Fruit fly (Drosophila melanogaster) whole organism, embryonic: ENCODE measurements around the gene CG4465.

Source experiments
- ATbp ChIP-seq: fragments of 200-800 bp; sonication (Bioruptor generic); optimal IDR thresholded peaks from 2 replicates; lab custom pipeline; 2017; ENCODE audit warnings: missing biosample characterization, mild to moderate bottlenecking, missing genetic modification characterization, missing genetic modification reagents
- CG10979 ChIP-seq: fragments of 200-800 bp; sonication (Bioruptor generic); optimal IDR thresholded peaks from 2 replicates; lab custom pipeline; 2018; ENCODE audit warnings: missing biosample characterization, mild to moderate bottlenecking, missing genetic modification characterization, moderate library complexity
- CG12769 ChIP-seq: fragments of 200-800 bp; sonication (Bioruptor generic); optimal IDR thresholded peaks from 2 replicates; lab custom pipeline; 2019; ENCODE audit warnings: missing biosample characterization, mild to moderate bottlenecking, missing genetic modification characterization, moderate library complexity
- CG12942 ChIP-seq: fragments of 200-800 bp; sonication (Bioruptor generic); optimal IDR thresholded peaks from 3 replicates; lab custom pipeline; 2016; ENCODE audit warnings: missing biosample characterization, missing genetic modification characterization
- CG1529 ChIP-seq: fragments of 200-800 bp; sonication (Bioruptor generic); optimal IDR thresholded peaks from 3 replicates; lab custom pipeline; 2018; ENCODE audit warnings: missing biosample characterization, missing genetic modification characterization
- CG17328 ChIP-seq: fragments of 200-800 bp; sonication (Bioruptor generic); IDR thresholded peaks from 2 replicates; pipeline ENCODE4 v1.3.6; 2022; ENCODE audit warnings: missing biosample characterization, missing genetic modification characterization
- CG17568 ChIP-seq: fragments of 200-800 bp; sonication (Bioruptor generic); optimal IDR thresholded peaks from 2 replicates; lab custom pipeline; 2018; ENCODE audit warnings: missing biosample characterization, mild to moderate bottlenecking, missing genetic modification characterization, moderate library complexity
- CG2120 ChIP-seq: fragments of 200-800 bp; sonication (Bioruptor generic); optimal IDR thresholded peaks from 3 replicates; lab custom pipeline; 2016; ENCODE audit warnings: missing biosample characterization, missing genetic modification characterization
- CG2678 ChIP-seq: fragments of 200-800 bp; sonication (Bioruptor generic); optimal IDR thresholded peaks from 3 replicates; lab custom pipeline; 2019; ENCODE audit warnings: missing biosample characterization, mild to moderate bottlenecking, missing genetic modification characterization, moderate library complexity
- CG30431 ChIP-seq: fragments of 200-800 bp; sonication (Bioruptor generic); optimal IDR thresholded peaks from 2 replicates; lab custom pipeline; 2017; ENCODE audit warnings: missing biosample characterization, missing genetic modification characterization
- CG32532 ChIP-seq: fragments of 200-800 bp; sonication (Bioruptor generic); IDR thresholded peaks from 2 replicates; pipeline ENCODE4 v1.3.6; 2022; ENCODE audit warnings: missing biosample characterization, missing genetic modification characterization
- CG34376 ChIP-seq: fragments of 200-800 bp; sonication (Bioruptor generic); optimal IDR thresholded peaks from 2 replicates; lab custom pipeline; 2018; ENCODE audit warnings: missing biosample characterization, mild to moderate bottlenecking, missing genetic modification characterization
- CG4730 ChIP-seq: fragments of 200-800 bp; sonication (Bioruptor generic); IDR thresholded peaks from 2 replicates; pipeline ENCODE4 v1.3.6; 2022; ENCODE audit warnings: missing biosample characterization, missing genetic modification characterization
- CG5180 ChIP-seq: fragments of 200-800 bp; sonication (Bioruptor generic); optimal IDR thresholded peaks from 3 replicates; lab custom pipeline; 2017; ENCODE audit warnings: missing biosample characterization, missing genetic modification characterization, mild to moderate bottlenecking, moderate library complexity, missing genetic modification reagents
- CG7556 ChIP-seq: fragments of 200-800 bp; sonication (Bioruptor generic); optimal IDR thresholded peaks from 2 replicates; lab custom pipeline; 2017; ENCODE audit warnings: missing biosample characterization, mild to moderate bottlenecking, missing genetic modification characterization
- CG7745 ChIP-seq: fragments of 200-800 bp; sonication (Bioruptor generic); optimal IDR thresholded peaks from 2 replicates; lab custom pipeline; 2018; ENCODE audit warnings: missing biosample characterization, mild to moderate bottlenecking, missing genetic modification characterization, moderate library complexity
- CG9876 ChIP-seq: fragments of 200-800 bp; sonication (Bioruptor generic); optimal IDR thresholded peaks from 2 replicates; lab custom pipeline; 2016; ENCODE audit warnings: missing biosample characterization, missing genetic modification characterization
- Camta ChIP-seq: fragments of 200-800 bp; sonication (Bioruptor generic); optimal IDR thresholded peaks from 2 replicates; lab custom pipeline; 2016; ENCODE audit warnings: missing biosample characterization, missing genetic modification characterization
- Dbx ChIP-seq: fragments of 200-800 bp; sonication (Bioruptor generic); IDR thresholded peaks from 3 replicates; pipeline ENCODE4 v1.3.6; 2022; ENCODE audit warnings: missing biosample characterization, missing genetic modification characterization
- Dek ChIP-seq: fragments of 200-800 bp; sonication (Bioruptor generic); optimal IDR thresholded peaks from 3 replicates; lab custom pipeline; 2019; ENCODE audit warnings: missing biosample characterization, mild to moderate bottlenecking, missing genetic modification characterization, moderate library complexity
- E2f1 ChIP-seq: fragments of 200-800 bp; sonication (Bioruptor generic); IDR thresholded peaks from 2 replicates; pipeline ENCODE4 v1.3.6; 2022; ENCODE audit warnings: missing biosample characterization, missing genetic modification characterization
- E2f2 ChIP-seq: fragments of 200-800 bp; sonication (Bioruptor generic); IDR thresholded peaks from 2 replicates; pipeline ENCODE4 v1.3.6; 2022; ENCODE audit warnings: missing biosample characterization, missing genetic modification characterization
- Fer1 ChIP-seq: fragments of 200-800 bp; sonication (Bioruptor generic); optimal IDR thresholded peaks from 2 replicates; lab custom pipeline; 2017; ENCODE audit warnings: missing biosample characterization, mild to moderate bottlenecking, missing genetic modification characterization
- Fer2 ChIP-seq: fragments of 200-800 bp; sonication (Bioruptor generic); optimal IDR thresholded peaks from 2 replicates; lab custom pipeline; 2018; ENCODE audit warnings: missing biosample characterization, mild to moderate bottlenecking, missing genetic modification characterization, moderate library complexity
- H2.0 ChIP-seq: fragments of 200-800 bp; sonication (Bioruptor generic); IDR thresholded peaks from 2 replicates; pipeline ENCODE4 v1.3.6; 2022; ENCODE audit warnings: missing biosample characterization, missing genetic modification characterization
- Mrtf ChIP-seq: fragments of 200-800 bp; sonication (Bioruptor generic); IDR thresholded peaks from 3 replicates; pipeline ENCODE4 v1.3.6; 2022; ENCODE audit warnings: missing biosample characterization, missing genetic modification characterization
- Sox102F ChIP-seq: fragments of 200-800 bp; sonication (Bioruptor generic); optimal IDR thresholded peaks from 2 replicates; lab custom pipeline; 2018; ENCODE audit warnings: missing biosample characterization, mild to moderate bottlenecking, missing genetic modification characterization, moderate library complexity
- Trl ChIP-seq, 3 experiments: fragments of >200 bp in 2 of 3; fragments of 200-800 bp in 1 of 3; sonication (Bioruptor generic) in 1 of 3; optimal IDR thresholded peaks; 2 replicates in 1 of 3; 3 replicates in 2 of 3; lab custom pipeline; 2016 to 2017; ENCODE audit warnings: missing biosample characterization in 1 of 3, missing genetic modification characterization in 1 of 3
- ara ChIP-seq: fragments of 200-800 bp; sonication (Bioruptor generic); IDR thresholded peaks from 2 replicates; pipeline ENCODE4 v1.3.6; 2022; ENCODE audit warnings: missing biosample characterization, missing genetic modification characterization
- ase ChIP-seq: fragments of 200-800 bp; sonication (Bioruptor generic); IDR thresholded peaks from 3 replicates; pipeline ENCODE4 v1.3.6; 2022; ENCODE audit warnings: missing biosample characterization, missing genetic modification characterization
- chm ChIP-seq: fragments of 200-800 bp; sonication (Bioruptor generic); IDR thresholded peaks from 2 replicates; pipeline ENCODE4 v1.3.6; 2022; ENCODE audit warnings: missing biosample characterization, missing genetic modification characterization
- dan ChIP-seq: fragments of 200-800 bp; sonication (Bioruptor generic); IDR thresholded peaks from 2 replicates; pipeline ENCODE4 v1.3.6; 2022; ENCODE audit warnings: missing biosample characterization, missing genetic modification characterization
- dpn ChIP-seq, 2 experiments: fragments of 200-800 bp; sonication (Bioruptor generic); optimal IDR thresholded peaks; 3 replicates each; lab custom pipeline; 2016; ENCODE audit warnings: missing biosample characterization in 2 of 2, missing genetic modification characterization in 2 of 2
- esg ChIP-seq: fragments of 200-800 bp; sonication (Bioruptor generic); conservative IDR thresholded peaks from 2 replicates; pipeline ENCODE4 v1.3.6; 2022; ENCODE audit warnings: missing biosample characterization, missing genetic modification characterization
- exex ChIP-seq: fragments of 200-800 bp; sonication (Bioruptor generic); optimal IDR thresholded peaks from 4 replicates; lab custom pipeline; 2018; ENCODE audit warnings: missing biosample characterization, mild to moderate bottlenecking, missing genetic modification characterization, moderate library complexity
- fd96Cb ChIP-seq: fragments of 200-800 bp; sonication (Bioruptor generic); optimal IDR thresholded peaks from 2 replicates; lab custom pipeline; 2018; ENCODE audit warnings: missing biosample characterization, mild to moderate bottlenecking, missing genetic modification characterization, moderate library complexity
- fru ChIP-seq: fragments of >200 bp; optimal IDR thresholded peaks from 2 replicates; lab custom pipeline; 2017
- ham ChIP-seq: fragments of 200-800 bp; sonication (Bioruptor generic); IDR thresholded peaks from 2 replicates; pipeline ENCODE4 v1.3.6; 2022; ENCODE audit warnings: missing biosample characterization, missing genetic modification characterization
- hth ChIP-seq: fragments of >200 bp; optimal IDR thresholded peaks from 2 replicates; lab custom pipeline; 2017; ENCODE audit warnings: inconsistent platforms
- ind ChIP-seq: fragments of 200-800 bp; sonication (Bioruptor generic); optimal IDR thresholded peaks from 3 replicates; lab custom pipeline; 2016; ENCODE audit warnings: missing biosample characterization, missing genetic modification characterization
- lab ChIP-seq: fragments of 200-800 bp; sonication (Bioruptor generic); optimal IDR thresholded peaks from 3 replicates; lab custom pipeline; 2017; ENCODE audit warnings: missing biosample characterization, missing genetic modification characterization, mild to moderate bottlenecking, moderate library complexity, missing genetic modification reagents
- mam ChIP-seq: fragments of 200-800 bp; sonication (Bioruptor generic); optimal IDR thresholded peaks from 3 replicates; lab custom pipeline; 2016; ENCODE audit warnings: missing biosample characterization, missing genetic modification characterization
- nerfin-2 ChIP-seq: fragments of 200-800 bp; sonication (Bioruptor generic); IDR thresholded peaks from 2 replicates; pipeline ENCODE4 v1.3.6; 2022; ENCODE audit warnings: missing biosample characterization, missing genetic modification characterization; ENCODE audit not compliant: partially characterized antibody
- sens ChIP-seq: fragments of 200-800 bp; sonication (Bioruptor generic); peaks from one replicate; lab custom pipeline; 2016; ENCODE audit warnings: missing biosample characterization, missing genetic modification characterization
- seq ChIP-seq: fragments of 200-800 bp; sonication (Bioruptor generic); IDR thresholded peaks from 2 replicates; pipeline ENCODE4 v1.3.6; 2022; ENCODE audit warnings: missing biosample characterization, missing genetic modification characterization
- sob ChIP-seq: fragments of 200-800 bp; sonication (Bioruptor generic); IDR thresholded peaks from 2 replicates; pipeline ENCODE4 v1.3.6; 2022; ENCODE audit warnings: missing biosample characterization, missing genetic modification characterization
- ttk ChIP-seq: fragments of 200-800 bp; sonication (Bioruptor generic); IDR thresholded peaks from 2 replicates; pipeline ENCODE4 v2.1.2; 2022; ENCODE audit warnings: missing biosample characterization, missing genetic modification characterization
- wdn ChIP-seq: fragments of 200-800 bp; sonication (Bioruptor generic); IDR thresholded peaks from 2 replicates; pipeline ENCODE4 v1.3.6; 2022; ENCODE audit warnings: missing biosample characterization, missing genetic modification characterization
- wek ChIP-seq: fragments of 200-800 bp; sonication (Bioruptor generic); optimal IDR thresholded peaks from 3 replicates; lab custom pipeline; 2018; ENCODE audit warnings: missing biosample characterization, mild to moderate bottlenecking, missing genetic modification characterization, moderate library complexity

CG4465 gene

DNA sequence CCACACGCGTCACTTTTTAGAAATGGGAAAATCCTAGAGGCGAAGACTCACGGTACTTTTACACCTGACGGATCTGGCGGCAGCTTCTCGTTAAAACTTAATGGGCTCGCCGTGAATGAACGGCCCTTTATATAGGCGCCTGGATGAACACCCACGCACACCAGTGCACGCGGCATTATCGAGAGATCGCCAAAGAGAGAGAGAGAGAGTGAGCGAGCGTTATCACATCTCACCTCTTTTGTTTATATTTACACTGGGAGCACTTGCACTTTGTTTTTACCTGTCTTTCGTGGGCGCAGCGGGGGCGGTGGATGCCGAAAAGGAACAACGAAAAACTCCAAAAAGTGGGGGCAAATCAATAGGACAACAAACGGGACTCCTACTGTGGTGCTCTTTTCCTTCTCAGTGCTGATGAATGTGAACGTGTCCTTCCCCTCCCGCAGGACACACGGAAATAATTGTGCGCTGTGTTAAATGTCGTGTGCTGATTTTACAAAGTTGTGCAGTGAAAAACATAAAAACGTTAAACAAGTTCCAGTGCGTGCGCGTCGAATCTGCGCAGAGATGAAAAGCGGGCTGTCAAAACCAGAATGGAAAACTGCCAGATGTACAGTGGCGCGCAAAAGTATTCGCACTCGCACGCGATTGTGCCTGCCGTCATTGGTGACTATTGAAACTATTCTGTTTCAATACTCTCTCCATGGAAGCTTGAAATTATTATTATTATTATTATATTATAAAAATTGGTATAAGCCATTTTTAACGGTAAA lies 42.3 kb downstream of the CG4465 start, which contains the start of gene Mrp5 (continued):
- TF ChIP-seq CG4730 (GFP tag; lab: Robert Waterston, UW): 0 out of 2 replicates have a peak, but pooled peaks have one; percentile 13
- peak; percentile 26; the same call in 1 of the 2 replicates for TF ChIP-seq esg
- TF ChIP-seq CG7745: no peak
- TF ChIP-seq CG34376: peak; percentile 45
- TF ChIP-seq CG10979: peak; percentile 20
- peak; percentile 42 for TF ChIP-seq CG2120 (GFP tag; lab: Kevin White, UChicago)
- TF ChIP-seq hth (lab: Kevin White, UChicago): no peak
- peak; percentile 26 to 46 for TF ChIP-seq dpn (GFP tag; optimal IDR thresholded peaks at IDR 0.05; lab: Kevin White, UChicago)
- TF ChIP-seq wek (GFP tag; lab: Kevin White, UChicago): peak; percentile 64
- TF ChIP-seq H2.0 (GFP tag; lab: Robert Waterston, UW): peak; percentile 29; the same call in 1 of the 2 replicates
- TF ChIP-seq seq (GFP tag; lab: Robert Waterston, UW): no peak
- TF ChIP-seq E2f1 (GFP tag; lab: Robert Waterston, UW): peak; percentile 62
- no peak for TF ChIP-seq dan (GFP tag; lab: Robert Waterston, UW)
- peak; percentile 11 for TF ChIP-seq Fer1 (GFP tag; lab: Kevin White, UChicago)
- TF ChIP-seq ham (GFP tag; lab: Robert Waterston, UW): 0 out of 2 replicates have a peak, but pooled peaks have one; percentile 35
- TF ChIP-seq Dek (tag; lab: Kevin White, UChicago): peak; percentile 19
- TF ChIP-seq Dbx: peak; percentile 46; the same call in 1 of the 3 replicates
- TF ChIP-seq CG5180: peak; percentile 11
- TF ChIP-seq Trl (optimal IDR thresholded peaks at IDR 0.05; lab: Kevin White, UChicago): peak; percentile 69 to 71
- TF ChIP-seq Trl (GFP tag; optimal IDR thresholded peaks at IDR 0.05; lab: Kevin White, UChicago): no peak
- TF ChIP-seq chm (GFP tag; lab: Robert Waterston, UW): 0 out of 2 replicates have a peak, but pooled peaks have one; percentile 51
- peak; percentile 7 for TF ChIP-seq CG30431 (GFP tag; lab: Kevin White, UChicago)
- TF ChIP-seq sens: peak; percentile 64
- TF ChIP-seq ase (GFP tag; lab: Robert Waterston, UW): peak; percentile 53; the same call in 2 of the 3 replicates
- peak; percentile 10 for TF ChIP-seq exex
- peak; percentile 38 for TF ChIP-seq ind (GFP tag; lab: Kevin White, UChicago)
- peak; percentile 15 for TF ChIP-seq mam
- peak; percentile 29 for TF ChIP-seq CG17568 (GFP tag; lab: Kevin White, UChicago)
- peak; percentile 10 for TF ChIP-seq Fer2
- TF ChIP-seq CG32532 (GFP tag; lab: Robert Waterston, UW): peak; percentile 72
- peak; percentile 36; the same call in 2 of the 3 replicates for TF ChIP-seq Mrtf
- TF ChIP-seq CG12769: peak; percentile 28
- peak; percentile 42 for TF ChIP-seq CG7556 (GFP tag; lab: Kevin White, UChicago)
- TF ChIP-seq lab: peak; percentile 36
- peak; percentile 64 for TF ChIP-seq CG17328 (GFP tag; lab: Robert Waterston, UW)
- TF ChIP-seq CG9876: no peak
- TF ChIP-seq E2f2: peak; percentile 26; the same call in 1 of the 2 replicates
- TF ChIP-seq nerfin-2 (GFP tag; lab: Robert Waterston, UW): no peak
- 0 out of 2 replicates have a peak, but pooled peaks have one; percentile 28 for TF ChIP-seq wdn (GFP tag; lab: Robert Waterston, UW)
- TF ChIP-seq fd96Cb (tag; lab: Kevin White, UChicago): peak; percentile 30
- TF ChIP-seq fru (lab: Kevin White, UChicago): no peak
- no peak for TF ChIP-seq CG1529 (GFP tag; lab: Kevin White, UChicago)
- TF ChIP-seq Sox102F (GFP tag; lab: Kevin White, UChicago): peak; percentile 36
- 0 out of 2 replicates have a peak, but pooled peaks have one; percentile 12 for TF ChIP-seq ttk (GFP tag; lab: Robert Waterston, UW)
- TF ChIP-seq ara: 0 out of 2 replicates have a peak, but pooled peaks have one; percentile 6
- TF ChIP-seq sob: peak; percentile 63
- TF ChIP-seq ATbp (GFP tag; lab: Kevin White, UChicago): peak; percentile 54
- peak; percentile 23 for TF ChIP-seq CG12942 (GFP tag; lab: Kevin White, UChicago)
- peak; percentile 5 for TF ChIP-seq Camta (GFP tag; lab: Kevin White, UChicago)
- peak; percentile 40 for TF ChIP-seq CG2678
